Worm (Caenorhabditis elegans) whole organism, mixed stage, embryonic: Measurements from ENCODE around the gene F22F4.4.

ENCODE experiments used
- M03D4.4 ChIP-seq: sonication (generic microtip); optimal IDR thresholded peaks from 2 replicates; lab custom pipeline; 2017; ENCODE audit warnings: mild to moderate bottlenecking, missing genetic modification characterization, missing compliant biosample characterization
- ces-1 ChIP-seq: fragments of 150-350 bp; optimal IDR thresholded peaks from 2 replicates; lab custom pipeline; 2014; ENCODE audit warnings: missing biosample characterization, missing genetic modification reagents, missing genetic modification characterization
- lin-13 ChIP-seq: fragments of 150-350 bp; optimal IDR thresholded peaks from 2 replicates; lab custom pipeline; 2014; ENCODE audit warnings: missing biosample characterization, missing genetic modification characterization
- lin-32 ChIP-seq: fragments of 200-800 bp; sonication (Bioruptor generic); optimal IDR thresholded peaks from 2 replicates; lab custom pipeline; 2018; ENCODE audit warnings: mild to moderate bottlenecking, missing genetic modification characterization, missing compliant biosample characterization
- mab-5 ChIP-seq: fragments of 150-350 bp; optimal IDR thresholded peaks from 2 replicates; lab custom pipeline; 2014; ENCODE audit warnings: missing biosample characterization, missing genetic modification characterization
- nhr-12 ChIP-seq: fragments of 150-350 bp; optimal IDR thresholded peaks from 2 replicates; lab custom pipeline; 2014; ENCODE audit warnings: missing biosample characterization, missing genetic modification characterization
- nhr-28 ChIP-seq: fragments of 150-350 bp; optimal IDR thresholded peaks from 2 replicates; lab custom pipeline; 2014; ENCODE audit warnings: missing biosample characterization, missing genetic modification characterization
- pha-4 ChIP-seq: fragments of 150-350 bp; optimal IDR thresholded peaks from 2 replicates; lab custom pipeline; 2018; ENCODE audit warnings: missing biosample characterization, missing genetic modification reagents, missing genetic modification characterization
- snpc-4 ChIP-seq: fragments of 150-350 bp; optimal IDR thresholded peaks from 2 replicates; lab custom pipeline; 2014; ENCODE audit warnings: missing biosample characterization, missing genetic modification characterization
- unc-62 ChIP-seq: fragments of 150-350 bp; optimal IDR thresholded peaks from 2 replicates; lab custom pipeline; 2014; ENCODE audit warnings: missing biosample characterization, missing genetic modification reagents, missing genetic modification characterization
- zip-8 ChIP-seq: fragments of 150-350 bp; optimal IDR thresholded peaks from 2 replicates; lab custom pipeline; 2014; ENCODE audit warnings: missing biosample characterization, missing genetic modification characterization

ce11 chrX:6039544-6039943, 38.2 kb upstream of the F22F4.4 start, which contains the start of gene hsp-25:
- no peak for TF ChIP-seq nhr-12 (tag; lab: Kevin White, UChicago)
- no peak for TF ChIP-seq nhr-28 (tag; lab: Kevin White, UChicago)
- no peak for TF ChIP-seq pha-4
- TF ChIP-seq snpc-4 (tag; lab: Kevin White, UChicago) = no peak
- no peak for TF ChIP-seq ces-1
- TF ChIP-seq lin-13 = no peak
- no peak for TF ChIP-seq M03D4.4 (tag; lab: Kevin White, UChicago)
- no peak for TF ChIP-seq zip-8 (tag; lab: Kevin White, UChicago)
- no peak for TF ChIP-seq unc-62 (GFP tag; lab: Kevin White, UChicago)
- TF ChIP-seq lin-32 = no peak
- TF ChIP-seq mab-5 (tag; lab: Kevin White, UChicago) = no peak
